Fruit fly (Drosophila melanogaster): ENCODE results near the gene CG42340.

DNA sequence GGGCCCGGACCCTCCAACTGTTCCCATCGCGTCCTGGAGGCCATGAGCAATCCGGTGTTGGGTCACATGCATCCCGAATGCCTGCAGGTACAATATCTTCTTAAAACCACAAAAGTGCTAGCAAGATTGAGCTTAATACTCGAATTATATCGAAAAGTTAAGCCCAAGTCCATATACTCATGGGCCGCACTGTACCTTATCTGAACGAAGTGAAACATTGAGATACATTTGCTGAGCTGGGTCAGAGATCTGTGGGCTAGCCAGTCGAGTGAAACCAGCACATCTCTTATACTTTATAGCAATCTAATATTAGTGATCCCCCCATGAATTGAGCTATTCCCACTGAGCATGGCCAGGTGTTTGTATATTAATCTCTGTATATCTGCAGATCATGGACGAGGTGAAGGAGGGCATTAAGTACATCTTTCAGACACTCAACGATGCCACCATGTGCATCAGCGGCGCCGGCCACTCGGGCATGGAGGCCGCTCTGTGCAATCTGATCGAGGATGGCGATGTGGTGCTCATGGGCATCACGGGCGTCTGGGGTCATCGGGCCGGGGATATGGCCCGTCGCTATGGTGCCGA, 5.2 kb upstream of the CG42340 start:
- no peak for TF ChIP-seq CG7101 (tag; optimal IDR thresholded peaks at IDR 0.05)
- TF ChIP-seq kay (GFP tag; ENCODE audit: borderline replicate concordance), result no peak
- TF ChIP-seq cnc (optimal IDR thresholded peaks at IDR 0.05), result no peak
- TF ChIP-seq pad (GFP tag; optimal IDR thresholded peaks at IDR 0.05), result no peak
- no peak for TF ChIP-seq CG1620 (GFP tag; optimal IDR thresholded peaks at IDR 0.05)

Data from whole organism, adult.